Fruit fly (Drosophila melanogaster): Measurements from ENCODE around the gene Fur1.

Gene Fur1

dm6 chr3R:25400545-25400944 is 72.3 kb downstream of the Fur1 start, which contains the start of gene Muc96D:
Gene Muc96D (minus strand): TSS chr3R:25400645.
- TF ChIP-seq kay (GFP tag; ENCODE audit: borderline replicate concordance) (no peak), ovo (GFP tag; optimal IDR thresholded peaks at IDR 0.05) (no peak), toe (GFP tag; optimal IDR thresholded peaks at IDR 0.05) (no peak), CG1620 (GFP tag; optimal IDR thresholded peaks at IDR 0.05) (no peak), CG12768 (GFP tag; optimal IDR thresholded peaks at IDR 0.05) (no peak), Crg-1 (GFP tag; optimal IDR thresholded peaks at IDR 0.05) (no peak), Hr96 (GFP tag; optimal IDR thresholded peaks at IDR 0.05) (no peak), CG5204 (GFP tag; optimal IDR thresholded peaks at IDR 0.05) (no peak), bab1 (GFP tag; optimal IDR thresholded peaks at IDR 0.05) (no peak), tj (GFP tag; optimal IDR thresholded peaks at IDR 0.05) (no peak), CG11617 (GFP tag; optimal IDR thresholded peaks at IDR 0.05) (no peak), CG14711 (tag; optimal IDR thresholded peaks at IDR 0.05) (no peak), pad (GFP tag; optimal IDR thresholded peaks at IDR 0.05) (no peak), Mnt (GFP tag; optimal IDR thresholded peaks at IDR 0.05) (no peak), CG33017 (tag; optimal IDR thresholded peaks at IDR 0.05) (no peak), cnc (optimal IDR thresholded peaks at IDR 0.05) (no peak), CG7101 (tag; optimal IDR thresholded peaks at IDR 0.05) (no peak), CG7045 (GFP tag; optimal IDR thresholded peaks at IDR 0.05) (no peak), cic (GFP tag; optimal IDR thresholded peaks at IDR 0.05) (no peak)

- TF ChIP-seq CG5204 (GFP tag; optimal IDR thresholded peaks at IDR 0.05) (no peak), CG33017 (tag; optimal IDR thresholded peaks at IDR 0.05) (peak; percentile 33), CG11617 (GFP tag; optimal IDR thresholded peaks at IDR 0.05) (no peak), bab1 (GFP tag; optimal IDR thresholded peaks at IDR 0.05) (no peak), pad (GFP tag; optimal IDR thresholded peaks at IDR 0.05) (no peak), CG1620 (GFP tag; optimal IDR thresholded peaks at IDR 0.05) (no peak), Hr96 (GFP tag; optimal IDR thresholded peaks at IDR 0.05) (no peak), Mnt (GFP tag; optimal IDR thresholded peaks at IDR 0.05) (no peak), cic (GFP tag; optimal IDR thresholded peaks at IDR 0.05) (no peak), kay (GFP tag; ENCODE audit: borderline replicate concordance) (no peak), CG7101 (tag; optimal IDR thresholded peaks at IDR 0.05) (peak; percentile 20), CG14711 (tag; optimal IDR thresholded peaks at IDR 0.05) (peak; percentile 16), toe (GFP tag; optimal IDR thresholded peaks at IDR 0.05) (no peak)
These were observed 84.3 kb downstream of the Fur1 start for dm6 chr3R:25388522-25388921.

- TF ChIP-seq CG14711 (tag; optimal IDR thresholded peaks at IDR 0.05), result no peak
- no peak for TF ChIP-seq CG11617 (GFP tag; optimal IDR thresholded peaks at IDR 0.05)
- TF ChIP-seq cnc (optimal IDR thresholded peaks at IDR 0.05), result no peak
- TF ChIP-seq pad (GFP tag; optimal IDR thresholded peaks at IDR 0.05), result no peak
- TF ChIP-seq ovo (GFP tag; optimal IDR thresholded peaks at IDR 0.05), result no peak
- TF ChIP-seq Mnt (GFP tag; optimal IDR thresholded peaks at IDR 0.05), result no peak
- TF ChIP-seq CG33017 (tag; optimal IDR thresholded peaks at IDR 0.05), result no peak
These were observed 88.7 kb downstream of the Fur1 start for dm6 chr3R:25384206-25384605.

DNA sequence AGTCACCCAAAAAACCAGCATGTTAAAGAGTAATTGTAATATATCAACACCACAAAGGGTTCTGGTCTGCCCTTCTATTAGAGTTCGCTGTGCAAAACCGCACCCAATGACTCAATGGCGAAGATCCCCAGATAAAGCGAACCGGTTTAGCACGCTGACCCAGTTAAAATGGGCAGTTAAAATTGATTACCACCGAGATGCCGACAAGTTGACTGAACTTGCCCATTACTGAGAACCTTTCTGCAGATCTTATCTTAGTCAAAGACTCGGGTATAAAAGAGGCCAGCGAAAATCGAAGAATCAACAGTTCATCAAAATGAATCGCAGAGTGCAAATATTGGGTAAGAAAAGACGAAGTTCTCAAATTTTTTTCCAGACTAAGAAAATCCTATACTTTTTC is 89.5 kb downstream of the Fur1 start, which contains the start of gene CG31437:
Gene CG31437 (plus strand): TSS at position 301 of the 400 bp plus-strand sequence.
- no peak for TF ChIP-seq Hr96 (GFP tag; optimal IDR thresholded peaks at IDR 0.05)
- TF ChIP-seq tj (GFP tag; optimal IDR thresholded peaks at IDR 0.05), result no peak
- no peak for TF ChIP-seq Mnt (GFP tag; optimal IDR thresholded peaks at IDR 0.05)
- TF ChIP-seq Crg-1 (GFP tag; optimal IDR thresholded peaks at IDR 0.05), result no peak
- no peak for TF ChIP-seq CG1620 (GFP tag; optimal IDR thresholded peaks at IDR 0.05)
- no peak for TF ChIP-seq CG11617 (GFP tag; optimal IDR thresholded peaks at IDR 0.05)
- no peak for TF ChIP-seq bab1 (GFP tag; optimal IDR thresholded peaks at IDR 0.05)
- TF ChIP-seq ovo (GFP tag; optimal IDR thresholded peaks at IDR 0.05), result no peak
- no peak for TF ChIP-seq toe (GFP tag; optimal IDR thresholded peaks at IDR 0.05)
- no peak for TF ChIP-seq CG33017 (tag; optimal IDR thresholded peaks at IDR 0.05)
- TF ChIP-seq CG14711 (tag; optimal IDR thresholded peaks at IDR 0.05), result no peak
- TF ChIP-seq Clk (GFP tag; optimal IDR thresholded peaks at IDR 0.05), result no peak
- no peak for TF ChIP-seq pad (GFP tag; optimal IDR thresholded peaks at IDR 0.05)
- TF ChIP-seq kay (GFP tag; ENCODE audit: borderline replicate concordance), result no peak
- TF ChIP-seq CG7045 (GFP tag; optimal IDR thresholded peaks at IDR 0.05), result no peak
- no peak for TF ChIP-seq CG7101 (tag; optimal IDR thresholded peaks at IDR 0.05)
- no peak for TF ChIP-seq CG5204 (GFP tag; optimal IDR thresholded peaks at IDR 0.05)
- TF ChIP-seq cic (GFP tag; optimal IDR thresholded peaks at IDR 0.05), result no peak
- no peak for TF ChIP-seq cnc (optimal IDR thresholded peaks at IDR 0.05)
- TF ChIP-seq CG12768 (GFP tag; optimal IDR thresholded peaks at IDR 0.05), result no peak

- TF ChIP-seq Hr96 (GFP tag; optimal IDR thresholded peaks at IDR 0.05) (no peak), cic (GFP tag; optimal IDR thresholded peaks at IDR 0.05) (no peak), Clk (GFP tag; optimal IDR thresholded peaks at IDR 0.05) (no peak), Crg-1 (GFP tag; optimal IDR thresholded peaks at IDR 0.05) (no peak), ovo (GFP tag; optimal IDR thresholded peaks at IDR 0.05) (no peak), CG7101 (tag; optimal IDR thresholded peaks at IDR 0.05) (no peak), pad (GFP tag; optimal IDR thresholded peaks at IDR 0.05) (no peak), kay (GFP tag; ENCODE audit: borderline replicate concordance) (no peak), CG7045 (GFP tag; optimal IDR thresholded peaks at IDR 0.05) (no peak), CG5204 (GFP tag; optimal IDR thresholded peaks at IDR 0.05) (no peak)
These were observed 90.2 kb downstream of the Fur1 start, which contains the start of gene alrm for dm6 chr3R:25382681-25383080. Gene alrm (minus strand): TSS chr3R:25382781.

DNA sequence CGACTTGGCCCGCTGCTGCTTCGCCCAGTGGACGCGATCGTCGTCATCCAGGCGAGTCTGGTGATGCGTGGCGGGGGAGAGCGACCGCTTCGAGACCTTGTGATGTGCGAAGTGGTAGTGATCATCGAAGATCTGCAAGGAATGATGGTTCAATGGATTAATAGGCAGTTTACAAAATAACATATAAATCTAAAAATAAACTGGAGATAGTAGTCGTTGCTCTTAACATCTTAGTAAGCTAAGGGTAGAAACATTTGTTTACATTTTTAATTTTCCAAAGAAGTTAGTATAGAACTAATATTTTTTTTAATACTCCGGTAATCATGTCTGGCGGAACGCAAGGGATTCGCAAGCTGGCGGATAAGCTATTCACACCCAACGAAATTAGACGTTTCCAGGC is 114.9 kb downstream of the Fur1 start, which contains the start of gene ND-49L:
Gene ND-49L (plus strand): TSS at position 301 of the 400 bp plus-strand sequence.
- no peak for TF ChIP-seq CG33017 (tag; optimal IDR thresholded peaks at IDR 0.05)
- TF ChIP-seq pad (GFP tag; optimal IDR thresholded peaks at IDR 0.05), result no peak
- no peak for TF ChIP-seq ovo (GFP tag; optimal IDR thresholded peaks at IDR 0.05)
- no peak for TF ChIP-seq CG7101 (tag; optimal IDR thresholded peaks at IDR 0.05)
- TF ChIP-seq CG5204 (GFP tag; optimal IDR thresholded peaks at IDR 0.05), result no peak
- no peak for TF ChIP-seq Clk (GFP tag; optimal IDR thresholded peaks at IDR 0.05)
- no peak for TF ChIP-seq Hr96 (GFP tag; optimal IDR thresholded peaks at IDR 0.05)
- TF ChIP-seq cnc (optimal IDR thresholded peaks at IDR 0.05), result no peak
